Worm (Caenorhabditis elegans): Measurements from ENCODE around the gene T02E9.6.

The T02E9.6 gene

ce11 chrV:11336877-11337276, 2.8 kb upstream of the T02E9.6 start:
- TF ChIP-seq unc-62 (GFP tag; optimal IDR thresholded peaks at IDR 0.05 in 1 of 2): peak in 1 of 2 experiments; percentile 40
- TF ChIP-seq unc-62 (tag; optimal IDR thresholded peaks at IDR 0.05): no peak
- TF ChIP-seq spr-1 (tag; optimal IDR thresholded peaks at IDR 0.05): no peak

ce11 chrV:11335757-11336418, 1.8 kb upstream of the T02E9.6 start:
- TF ChIP-seq sdz-12 (GFP tag; optimal IDR thresholded peaks at IDR 0.05): no peak
- no peak for TF ChIP-seq T20F7.1 (GFP tag; optimal IDR thresholded peaks at IDR 0.05)
- no peak for TF ChIP-seq T26A8.4 (GFP tag; IDR thresholded peaks at IDR 0.05)
- no peak for TF ChIP-seq ceh-44 (GFP tag; IDR thresholded peaks at IDR 0.05)
- TF ChIP-seq duxl-1 (tag; optimal IDR thresholded peaks at IDR 0.05; ENCODE audit: poor library complexity): no peak
- TF ChIP-seq rbr-2 (tag; optimal IDR thresholded peaks at IDR 0.05): no peak
- no peak for TF ChIP-seq fos-1 (tag; optimal IDR thresholded peaks at IDR 0.05)
- no peak for TF ChIP-seq ZK337.2 (GFP tag; IDR thresholded peaks at IDR 0.05)
- no peak for TF ChIP-seq ces-1 (GFP tag; optimal IDR thresholded peaks at IDR 0.05)
- TF ChIP-seq nhr-111 (GFP tag; optimal IDR thresholded peaks at IDR 0.05): no peak
- TF ChIP-seq arid-1 (GFP tag; conservative IDR thresholded peaks at IDR 0.05): no peak
- no peak for TF ChIP-seq madf-9 (GFP tag; conservative IDR thresholded peaks at IDR 0.05)

- peak; percentile 51; the same call in 1 of the 2 replicates for TF ChIP-seq lin-1 (GFP tag; IDR thresholded peaks at IDR 0.05)
- peak; percentile 62; the same call in 1 of the 2 replicates for TF ChIP-seq ctbp-1 (GFP tag; IDR thresholded peaks at IDR 0.05)
- peak; percentile 67 for TF ChIP-seq snpc-1.2 (GFP tag; IDR thresholded peaks at IDR 0.05)
- TF ChIP-seq madf-5 (GFP tag; IDR thresholded peaks at IDR 0.05): peak in 1 of 2 experiments; percentile 89; a peak in 1 of 4 replicates
- 0 out of 2 replicates have a peak, but pooled peaks have one; percentile 41 for TF ChIP-seq D1046.2 (GFP tag; IDR thresholded peaks at IDR 0.05)
- TF ChIP-seq Y48G9A.11 (GFP tag; IDR thresholded peaks at IDR 0.05): peak; percentile 62; the same call in 1 of the 2 replicates
- 0 out of 2 replicates have a peak, but pooled peaks have one; percentile 41 for TF ChIP-seq hmg-1.1 (GFP tag; IDR thresholded peaks at IDR 0.05)
- TF ChIP-seq Y105C5A.15 (GFP tag; IDR thresholded peaks at IDR 0.05): peak; percentile 57; the same call in 1 of the 2 replicates
- TF ChIP-seq dmd-6 (GFP tag; IDR thresholded peaks at IDR 0.05): peak; percentile 51
- peak; percentile 88 for TF ChIP-seq lim-7 (GFP tag; IDR thresholded peaks at IDR 0.05)
- peak; percentile 51; the same call in 1 of the 2 replicates for TF ChIP-seq madf-9 (GFP tag; conservative IDR thresholded peaks at IDR 0.05)
- TF ChIP-seq arid-1 (GFP tag; conservative IDR thresholded peaks at IDR 0.05): peak; percentile 85
- TF ChIP-seq zip-11 (GFP tag; IDR thresholded peaks at IDR 0.05): 0 out of 2 replicates have a peak, but pooled peaks have one; percentile 57
- peak; percentile 82 for TF ChIP-seq vab-7 (GFP tag; IDR thresholded peaks at IDR 0.05)
- TF ChIP-seq dmd-8 (GFP tag; IDR thresholded peaks at IDR 0.05): peak; percentile 70; the same call in 1 of the 2 replicates
- TF ChIP-seq egl-43 (GFP tag; IDR thresholded peaks at IDR 0.05): peak; percentile 79
- peak; percentile 64; the same call in 1 of the 2 replicates for TF ChIP-seq ceh-44 (GFP tag; IDR thresholded peaks at IDR 0.05)
- peak; percentile 33; the same call in 1 of the 2 replicates for TF ChIP-seq F44E2.7 (GFP tag; IDR thresholded peaks at IDR 0.05)
- 0 out of 2 replicates have a peak, but pooled peaks have one; percentile 33 for TF ChIP-seq dmd-9 (GFP tag; IDR thresholded peaks at IDR 0.05)
- 0 out of 2 replicates have a peak, but pooled peaks have one; percentile 17 for TF ChIP-seq tra-1 (GFP tag; IDR thresholded peaks at IDR 0.05)
- peak; percentile 76; the same call in 1 of the 2 replicates for TF ChIP-seq Y75B8A.6 (GFP tag; IDR thresholded peaks at IDR 0.05)
- TF ChIP-seq T26A8.4 (GFP tag; IDR thresholded peaks at IDR 0.05): 0 out of 2 replicates have a peak, but pooled peaks have one; percentile 21
These were observed 2.3 kb downstream of the T02E9.6 start for ce11 chrV:11331811-11332210.

ce11 chrV:11329100-11329499, 5.0 kb downstream of the T02E9.6 start, which contains the start of gene F47G9.6:
F47G9.6 (plus strand) TSS chrV:11329400.
- TF ChIP-seq saeg-2 (GFP tag; IDR thresholded peaks at IDR 0.05) (no peak), F44E2.7 (GFP tag; IDR thresholded peaks at IDR 0.05) (no peak), daf-16 (GFP tag; optimal IDR thresholded peaks at IDR 0.05) (no peak), daf-16 (tag; optimal IDR thresholded peaks at IDR 0.05) (no peak), mxl-2 (GFP tag; conservative IDR thresholded peaks at IDR 0.05) (no peak), nhr-10 (tag; optimal IDR thresholded peaks at IDR 0.05) (no peak), php-3 (GFP tag; IDR thresholded peaks at IDR 0.05) (no peak), nhr-42 (GFP tag; IDR thresholded peaks at IDR 0.05) (no peak), daf-8 (GFP tag; IDR thresholded peaks at IDR 0.05) (no peak), sdz-12 (GFP tag; optimal IDR thresholded peaks at IDR 0.05) (no peak), snpc-4 (tag; optimal IDR thresholded peaks at IDR 0.05) (no peak), ztf-7 (tag; optimal IDR thresholded peaks at IDR 0.05) (no peak)

Measured in whole organism, L4 larva.